Worm (Caenorhabditis elegans) whole organism, L1 larva: ENCODE data around the gene str-87.

Experiments used
- grh-1 ChIP-seq: fragments of 200-800 bp; sonication (Bioruptor generic); IDR thresholded peaks from 2 replicates; pipeline ENCODE4 v1.3.6; 2022; ENCODE audit warnings: missing genetic modification reagents, missing genetic modification characterization, missing compliant biosample characterization
- jun-1 ChIP-seq: fragments of 150-350 bp; optimal IDR thresholded peaks from 2 replicates; lab custom pipeline; 2014; ENCODE audit warnings: missing biosample characterization, missing genetic modification reagents, missing genetic modification characterization
- snpc-4 ChIP-seq: fragments of 150-350 bp; optimal IDR thresholded peaks from 2 replicates; lab custom pipeline; 2014; ENCODE audit warnings: missing biosample characterization, missing genetic modification characterization

- TF ChIP-seq snpc-4 (tag; lab: Kevin White, UChicago) (no peak), grh-1 (GFP tag; lab: Robert Waterston, UW) (no peak), jun-1 (tag; lab: Kevin White, UChicago) (no peak)
These were observed 3.7 kb upstream of the str-87 start, which contains the start of gene F59E11.6 for ce11 chrV:8991679-8992078.
